Worm (Caenorhabditis elegans): ENCODE measurements around the gene H35B03.1.

ce11 chrIV:5766804-5767203, 41.4 kb downstream of the H35B03.1 start:
- TF ChIP-seq nhr-237 (tag; optimal IDR thresholded peaks at IDR 0.05) (no peak), fos-1 (tag; optimal IDR thresholded peaks at IDR 0.05) (no peak), pqm-1 (tag; optimal IDR thresholded peaks at IDR 0.05) (no peak), lsy-2 (tag; optimal IDR thresholded peaks at IDR 0.05) (no peak), egl-27 (tag; optimal IDR thresholded peaks at IDR 0.05) (no peak), fkh-10 (GFP tag; optimal IDR thresholded peaks at IDR 0.05) (no peak), alr-1 (tag; optimal IDR thresholded peaks at IDR 0.05; ENCODE audit: borderline replicate concordance) (no peak), nhr-11 (tag; optimal IDR thresholded peaks at IDR 0.05) (no peak), ceh-88 (GFP tag; IDR thresholded peaks at IDR 0.05) (no peak)

Measured in whole organism, L1 larva.